Fruit fly (Drosophila melanogaster): ENCODE measurements around the gene Iml1.
A peak's percentile ranks its signal among the peaks of the same experiment; 100 is the strongest.

Iml1 gene

DNA sequence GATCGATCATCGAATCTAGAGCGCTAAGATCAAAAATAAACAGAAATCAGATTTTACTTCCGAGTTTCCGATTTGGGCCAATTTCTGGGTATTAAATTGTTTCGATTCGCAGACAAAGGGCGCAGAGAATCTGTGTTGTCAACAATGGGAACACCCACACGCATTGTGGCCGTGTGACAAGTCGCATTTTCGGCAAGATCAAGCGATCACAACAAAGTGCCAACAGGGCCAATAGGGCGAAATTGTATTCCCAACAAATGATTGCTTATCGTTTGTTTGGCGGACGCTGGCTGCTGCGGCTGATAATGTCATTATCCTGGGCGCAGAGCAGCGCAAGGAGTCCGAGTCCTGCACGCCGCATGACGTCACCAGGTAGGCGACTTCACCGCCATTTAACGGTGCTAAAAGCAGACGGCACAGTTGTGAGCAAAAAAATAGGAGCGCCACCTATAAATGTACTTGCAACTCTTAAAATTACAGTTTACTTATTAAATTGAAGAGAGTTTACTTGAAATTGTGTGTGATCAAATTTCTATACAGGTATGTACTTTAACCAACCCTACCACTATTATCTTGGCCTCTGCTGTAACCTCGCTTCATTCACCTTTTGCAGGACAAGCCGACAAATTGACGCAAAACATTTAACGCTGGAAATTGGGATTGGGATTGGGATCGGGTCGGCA lies 54.7 kb downstream of the Iml1 start (continued):
- TF ChIP-seq CG14050 (GFP tag; IDR thresholded peaks at IDR 0.05) (peak; percentile 64; the same call in 2 of the 3 replicates), ewg (GFP tag; optimal IDR thresholded peaks at IDR 0.05) (peak; percentile 23), Adf1 (GFP tag; IDR thresholded peaks at IDR 0.05) (no peak), Optix (GFP tag; IDR thresholded peaks at IDR 0.05) (peak; percentile 63; the same call in 1 of the 3 replicates), CG15696 (tag; optimal IDR thresholded peaks at IDR 0.05) (peak; percentile 92), chm (GFP tag; IDR thresholded peaks at IDR 0.05) (peak; percentile 66; the same call in 1 of the 2 replicates), inv (GFP tag; IDR thresholded peaks at IDR 0.05; ENCODE audit: partially characterized antibody) (no peak), Rx (GFP tag; IDR thresholded peaks at IDR 0.05) (peak; percentile 76), prd (optimal IDR thresholded peaks at IDR 0.05) (no peak), prd (GFP tag; IDR thresholded peaks at IDR 0.05) (peak; percentile 98), al (GFP tag; IDR thresholded peaks at IDR 0.05) (peak; percentile 28; the same call in 1 of the 2 replicates), trh (GFP tag; optimal IDR thresholded peaks at IDR 0.05) (peak; percentile 5), NK7.1 (GFP tag; optimal IDR thresholded peaks at IDR 0.05) (peak; percentile 47), Camta (GFP tag; optimal IDR thresholded peaks at IDR 0.05) (peak; percentile 13), HmgZ (tag; optimal IDR thresholded peaks at IDR 0.05) (peak; percentile 3), MTF-1 (GFP tag; optimal IDR thresholded peaks at IDR 0.05; ENCODE audit: borderline replicate concordance) (no peak), Bdp1 (GFP tag; optimal IDR thresholded peaks at IDR 0.05) (peak; percentile 63), tx (GFP tag; optimal IDR thresholded peaks at IDR 0.05) (peak; percentile 26), Nf-YB (GFP tag; optimal IDR thresholded peaks at IDR 0.05) (peak; percentile 28), CG11504 (tag; optimal IDR thresholded peaks at IDR 0.05) (peak; percentile 51), onecut (GFP tag; IDR thresholded peaks at IDR 0.05) (peak; percentile 65), CG32767 (GFP tag; IDR thresholded peaks at IDR 0.05) (0 out of 2 replicates have a peak, but pooled peaks have one; percentile 45), Trl (optimal IDR thresholded peaks at IDR 0.05) (no peak), Trl (GFP tag; optimal IDR thresholded peaks at IDR 0.05) (peak; percentile 63), twi (tag; optimal IDR thresholded peaks at IDR 0.05) (peak; percentile 68), CG4424 (GFP tag; optimal IDR thresholded peaks at IDR 0.05) (peak; percentile 66), D (optimal IDR thresholded peaks at IDR 0.05) (peak; percentile 97), D (GFP tag; optimal IDR thresholded peaks at IDR 0.05) (peak; percentile 44), CoRest (tag; optimal IDR thresholded peaks at IDR 0.05) (peak; percentile 56), CG6854 (GFP tag; optimal IDR thresholded peaks at IDR 0.05) (no peak), en (GFP tag; optimal IDR thresholded peaks at IDR 0.05) (peak; percentile 45), so (GFP tag; IDR thresholded peaks at IDR 0.05) (no peak), ap (GFP tag; IDR thresholded peaks at IDR 0.05) (peak; percentile 76; the same call in 1 of the 2 replicates), CG11456 (GFP tag; IDR thresholded peaks at IDR 0.05) (peak; percentile 64; the same call in 1 of the 3 replicates), CG1647 (GFP tag; optimal IDR thresholded peaks at IDR 0.05) (no peak), Elba2 (GFP tag; optimal IDR thresholded peaks at IDR 0.05) (peak; percentile 93), pb (GFP tag; optimal IDR thresholded peaks at IDR 0.05) (peak; percentile 56), CG18476 (GFP tag; optimal IDR thresholded peaks at IDR 0.05) (peak; percentile 35), seq (GFP tag; IDR thresholded peaks at IDR 0.05) (0 out of 2 replicates have a peak, but pooled peaks have one; percentile 42), dmrt99B (tag; optimal IDR thresholded peaks at IDR 0.05) (peak; percentile 34), dan (GFP tag; IDR thresholded peaks at IDR 0.05) (peak; percentile 80), gce (GFP tag; IDR thresholded peaks at IDR 0.05) (peak; percentile 57; the same call in 1 of the 3 replicates), lab (GFP tag; optimal IDR thresholded peaks at IDR 0.05) (peak; percentile 12), maf-S (GFP tag; optimal IDR thresholded peaks at IDR 0.05) (peak; percentile 14), Atf3 (GFP tag; optimal IDR thresholded peaks at IDR 0.05) (peak; percentile 65), vfl (GFP tag; optimal IDR thresholded peaks at IDR 0.05) (no peak), CG12236 (GFP tag; optimal IDR thresholded peaks at IDR 0.05) (peak; percentile 60), Mad (GFP tag; optimal IDR thresholded peaks at IDR 0.05) (peak; percentile 48), ATbp (GFP tag; optimal IDR thresholded peaks at IDR 0.05) (no peak), gem (tag; optimal IDR thresholded peaks at IDR 0.05) (peak; percentile 78), CG2678 (tag; optimal IDR thresholded peaks at IDR 0.05) (no peak)

All from whole organism, embryonic.